Worm (Caenorhabditis elegans) whole organism, young adult: ENCODE data around the gene exc-5.

Experiments
- B0336.3 ChIP-seq: fragments of 200-800 bp; sonication (Bioruptor generic); IDR thresholded peaks from 2 replicates; pipeline ENCODE4 v1.3.6; 2022; ENCODE audit warnings: missing genetic modification characterization, missing compliant biosample characterization
- C06A6.2 ChIP-seq: fragments of 200-800 bp; sonication (Bioruptor generic); conservative IDR thresholded peaks from 2 replicates; pipeline ENCODE4 v1.3.6; 2022; ENCODE audit warnings: missing genetic modification characterization, missing compliant biosample characterization
- D2030.7 ChIP-seq: fragments of 200-800 bp; sonication (Bioruptor generic); IDR thresholded peaks from 2 replicates; pipeline ENCODE4 v1.3.6; 2022; ENCODE audit warnings: missing genetic modification reagents, missing genetic modification characterization, missing compliant biosample characterization
- F22D6.2 ChIP-seq: sonication (generic microtip); optimal IDR thresholded peaks from 2 replicates; lab custom pipeline; 2016; ENCODE audit warnings: mild to moderate bottlenecking, missing genetic modification characterization, missing compliant biosample characterization
- F33H1.4 ChIP-seq: fragments of 200-800 bp; sonication (Bioruptor generic); IDR thresholded peaks from 2 replicates; pipeline ENCODE4 v1.3.6; 2022; ENCODE audit warnings: missing genetic modification reagents, missing genetic modification characterization, missing compliant biosample characterization
- F37B4.10 ChIP-seq: fragments of 200-800 bp; sonication (Bioruptor generic); IDR thresholded peaks from 2 replicates; pipeline ENCODE4 v1.3.6; 2022; ENCODE audit warnings: missing genetic modification characterization, missing compliant biosample characterization
- F57C9.4 ChIP-seq: sonication (generic microtip); optimal IDR thresholded peaks from 2 replicates; lab custom pipeline; 2017; ENCODE audit warnings: mild to moderate bottlenecking, missing genetic modification characterization, missing compliant biosample characterization
- K12H6.12 ChIP-seq: fragments of 200-800 bp; sonication (Bioruptor generic); optimal IDR thresholded peaks from 2 replicates; lab custom pipeline; 2018; ENCODE audit warnings: mild to moderate bottlenecking, missing genetic modification characterization, missing compliant biosample characterization
- Y53F4B.3 ChIP-seq: fragments of 200-800 bp; sonication (Bioruptor generic); IDR thresholded peaks from 2 replicates; pipeline ENCODE4 v1.3.6; 2022; ENCODE audit warnings: missing genetic modification reagents, missing genetic modification characterization, missing compliant biosample characterization
- Y56A3A.18 ChIP-seq: fragments of 200-800 bp; sonication (Bioruptor generic); IDR thresholded peaks from 2 replicates; pipeline ENCODE4 v1.3.6; 2022; ENCODE audit warnings: missing genetic modification reagents, missing genetic modification characterization, missing compliant biosample characterization
- Y67H2A.10 ChIP-seq: fragments of 200-800 bp; sonication (Bioruptor generic); conservative IDR thresholded peaks from 2 replicates; pipeline ENCODE4 v1.3.6; 2022; ENCODE audit warnings: missing genetic modification reagents, missing genetic modification characterization, missing compliant biosample characterization
- ZK185.1 ChIP-seq: sonication (generic microtip); optimal IDR thresholded peaks from 2 replicates; lab custom pipeline; 2016; ENCODE audit warnings: mild to moderate bottlenecking, missing genetic modification characterization, missing compliant biosample characterization; ENCODE audit not compliant: poor library complexity, severe bottlenecking
- cebp-1 ChIP-seq, 2 experiments: fragments of 200-800 bp in 1 of 2; sonication (Bioruptor generic) in 1 of 2; sonication (generic microtip) in 1 of 2; IDR thresholded peaks in 1 of 2; optimal IDR thresholded peaks in 1 of 2; 2 replicates each; pipeline versions ENCODE4 v1.3.6 to Lab custom; 2017 to 2022; ENCODE audit warnings: missing compliant biosample characterization in 2 of 2, missing genetic modification characterization in 2 of 2, mild to moderate bottlenecking in 1 of 2, missing genetic modification reagents in 1 of 2, moderate library complexity in 1 of 2
- ceh-100 ChIP-seq: fragments of 200-800 bp; sonication (Bioruptor generic); IDR thresholded peaks from 2 replicates; pipeline ENCODE4 v1.3.6; 2022; ENCODE audit warnings: missing genetic modification reagents, missing genetic modification characterization, missing compliant biosample characterization
- dox-1 ChIP-seq: fragments of 200-800 bp; sonication (Bioruptor generic); IDR thresholded peaks from 2 replicates; pipeline ENCODE4 v1.3.6; 2022; ENCODE audit warnings: missing genetic modification reagents, missing genetic modification characterization, missing compliant biosample characterization
- efl-1 ChIP-seq: fragments of 150-350 bp; optimal IDR thresholded peaks from 2 replicates; lab custom pipeline; 2014; ENCODE audit warnings: missing biosample characterization, missing genetic modification reagents, missing genetic modification characterization
- him-1 ChIP-seq: sonication (generic microtip); optimal IDR thresholded peaks from 2 replicates; lab custom pipeline; 2016; ENCODE audit warnings: missing genotype, missing genetic modification reagents, missing genetic modification characterization, missing compliant biosample characterization
- hlh-12 ChIP-seq: sonication (generic microtip); optimal IDR thresholded peaks from 2 replicates; lab custom pipeline; 2016; ENCODE audit warnings: missing genetic modification characterization, missing compliant biosample characterization
- hmg-20 ChIP-seq: fragments of 200-800 bp; sonication (Bioruptor generic); IDR thresholded peaks from 2 replicates; pipeline ENCODE4 v1.3.6; 2022; ENCODE audit warnings: missing genetic modification reagents, missing genetic modification characterization, missing compliant biosample characterization
- hrde-1 ChIP-seq: sonication (generic microtip); optimal IDR thresholded peaks from 2 replicates; lab custom pipeline; 2016; ENCODE audit warnings: missing genetic modification characterization, mild to moderate bottlenecking, missing compliant biosample characterization, moderate library complexity, missing genotype, missing genetic modification reagents, borderline replicate concordance
- hsf-1 ChIP-seq: fragments of 200-800 bp; sonication (Bioruptor generic); IDR thresholded peaks from 2 replicates; pipeline ENCODE4 v1.3.6; 2022; ENCODE audit warnings: missing genetic modification reagents, missing genetic modification characterization, missing compliant biosample characterization
- let-607 ChIP-seq, 2 experiments: fragments of 200-800 bp in 1 of 2; sonication (Bioruptor generic) in 1 of 2; sonication (generic microtip) in 1 of 2; optimal IDR thresholded peaks; 2 replicates each; lab custom pipeline; 2016 to 2018; ENCODE audit warnings: mild to moderate bottlenecking in 2 of 2, missing compliant biosample characterization in 2 of 2, missing genetic modification characterization in 2 of 2, moderate library complexity in 2 of 2, missing genotype in 1 of 2
- lin-26 ChIP-seq: fragments of 200-800 bp; sonication (Bioruptor generic); IDR thresholded peaks from 2 replicates; pipeline ENCODE4 v1.3.6; 2022; ENCODE audit warnings: missing genetic modification reagents, missing genetic modification characterization, missing compliant biosample characterization
- lsl-1 ChIP-seq: fragments of 200-800 bp; sonication (Bioruptor generic); optimal IDR thresholded peaks from 2 replicates; lab custom pipeline; 2018; ENCODE audit warnings: mild to moderate bottlenecking, missing genetic modification characterization, moderate library complexity, missing compliant biosample characterization
- mcd-1 ChIP-seq: fragments of 200-800 bp; sonication (Bioruptor generic); IDR thresholded peaks from 2 replicates; pipeline ENCODE4 v1.3.6; 2022; ENCODE audit warnings: missing genetic modification reagents, missing genetic modification characterization, missing compliant biosample characterization
- mel-28 ChIP-seq: sonication (generic microtip); optimal IDR thresholded peaks from 2 replicates; lab custom pipeline; 2016; ENCODE audit warnings: borderline replicate concordance, mild to moderate bottlenecking, missing genetic modification characterization, missing compliant biosample characterization
- nhr-27 ChIP-seq: fragments of 200-800 bp; sonication (Bioruptor generic); optimal IDR thresholded peaks from 2 replicates; lab custom pipeline; 2018; ENCODE audit warnings: mild to moderate bottlenecking, missing genetic modification characterization, moderate library complexity, missing compliant biosample characterization
- nhr-80 ChIP-seq: sonication (generic microtip); optimal IDR thresholded peaks from 2 replicates; lab custom pipeline; 2016; ENCODE audit warnings: missing genetic modification characterization, missing compliant biosample characterization
- rec-8 ChIP-seq, 2 experiments: sonication (generic microtip); optimal IDR thresholded peaks; 2 replicates each; lab custom pipeline; 2016; ENCODE audit warnings: mild to moderate bottlenecking in 2 of 2, missing genetic modification characterization in 2 of 2, missing genetic modification reagents in 2 of 2, missing genotype in 2 of 2, missing biosample characterization in 1 of 2, missing compliant biosample characterization in 1 of 2, moderate library complexity in 1 of 2
- rpc-1 ChIP-seq, 2 experiments: fragments of 150-350 bp in 1 of 2; sonication (generic microtip) in 1 of 2; optimal IDR thresholded peaks; 2 replicates each; lab custom pipeline; 2014 to 2018; ENCODE audit warnings: missing biosample characterization in 1 of 2, missing genetic modification characterization in 1 of 2, missing genetic modification reagents in 1 of 2, missing genotype in 1 of 2
- snpc-1.1 ChIP-seq: sonication (generic microtip); optimal IDR thresholded peaks from 2 replicates; lab custom pipeline; 2017; ENCODE audit warnings: missing genetic modification characterization, mild to moderate bottlenecking, missing compliant biosample characterization, antibody characterized with exemption, moderate library complexity, missing genotype, missing genetic modification reagents; ENCODE audit not compliant: insufficient read depth
- somi-1 ChIP-seq: fragments of 200-800 bp; sonication (Bioruptor generic); optimal IDR thresholded peaks from 2 replicates; lab custom pipeline; 2018; ENCODE audit warnings: mild to moderate bottlenecking, missing genetic modification characterization, missing compliant biosample characterization
- sptf-2 ChIP-seq: fragments of 200-800 bp; sonication (Bioruptor generic); optimal IDR thresholded peaks from 2 replicates; lab custom pipeline; 2018; ENCODE audit warnings: mild to moderate bottlenecking, missing genetic modification characterization, missing compliant biosample characterization
- zfh-2 ChIP-seq: fragments of 200-800 bp; sonication (Bioruptor generic); conservative IDR thresholded peaks from 2 replicates; pipeline ENCODE4 v1.3.6; 2022; ENCODE audit warnings: missing genetic modification reagents, missing genetic modification characterization, missing compliant biosample characterization

The exc-5 gene

DNA sequence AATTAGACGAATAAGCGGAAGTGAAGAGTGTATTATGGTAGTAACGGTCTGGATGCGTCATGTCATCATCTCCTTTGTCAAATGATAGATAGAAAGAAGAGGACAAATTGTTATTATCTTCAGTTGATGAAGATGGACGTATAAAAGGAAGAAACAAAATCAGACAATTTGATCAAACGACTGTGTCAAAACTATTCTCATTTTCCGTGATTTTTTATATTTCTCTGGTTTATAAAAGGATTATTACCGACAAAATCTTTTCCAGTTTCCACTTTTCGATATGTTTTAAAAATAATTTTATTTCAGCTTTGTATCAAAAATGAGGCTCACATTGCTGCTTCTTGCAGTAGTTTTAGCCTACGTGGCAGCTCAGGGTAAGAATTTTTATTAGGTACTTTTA, 2.6 kb upstream of the exc-5 start, which contains the start of gene grsp-2:
Gene grsp-2 (plus strand): TSS at position 301 of the 400 bp plus-strand sequence.
- TF ChIP-seq rpc-1 (optimal IDR thresholded peaks at IDR 0.05; lab: Kevin White, UChicago) (no peak), rpc-1 (tag; optimal IDR thresholded peaks at IDR 0.05; lab: Kevin White, UChicago) (no peak), let-607 (tag; optimal IDR thresholded peaks at IDR 0.05; lab: Kevin White, UChicago) (no peak), D2030.7 (GFP tag; lab: Robert Waterston, UW) (no peak), dox-1 (GFP tag; lab: Robert Waterston, UW) (no peak), K12H6.12 (tag; lab: Kevin White, UChicago) (no peak), Y53F4B.3 (GFP tag; lab: Robert Waterston, UW) (no peak), F22D6.2 (tag; lab: Kevin White, UChicago) (no peak), efl-1 (GFP tag; lab: Kevin White, UChicago) (no peak), cebp-1 (GFP tag; IDR thresholded peaks at IDR 0.05; lab: Robert Waterston, UW) (no peak), cebp-1 (tag; optimal IDR thresholded peaks at IDR 0.05; lab: Kevin White, UChicago) (no peak), hrde-1 (no peak), somi-1 (no peak), lsl-1 (no peak), B0336.3 (GFP tag; lab: Robert Waterston, UW) (no peak)

DNA sequence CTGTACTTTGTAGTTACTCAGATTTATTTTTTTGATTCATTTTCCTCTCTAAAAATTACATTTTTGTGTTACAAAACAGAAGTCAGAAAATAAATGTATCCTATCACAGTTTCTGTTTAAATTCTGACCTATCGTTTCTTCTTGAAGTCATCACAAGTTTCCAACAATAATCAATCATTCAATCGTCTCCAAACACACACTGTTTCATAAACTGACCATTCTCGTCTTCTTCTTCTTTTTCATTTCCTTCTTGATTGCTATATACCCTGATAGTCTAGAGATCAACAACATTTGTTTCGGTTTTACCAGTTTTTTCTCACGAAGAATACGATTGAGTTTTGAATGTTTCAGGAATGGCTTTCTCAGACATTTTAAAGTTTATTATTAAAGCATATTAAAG, 1.7 kb upstream of the exc-5 start:
- TF ChIP-seq hlh-12 (tag; lab: Kevin White, UChicago) (no peak), Y53F4B.3 (GFP tag; lab: Robert Waterston, UW) (no peak), hsf-1 (GFP tag; lab: Robert Waterston, UW) (no peak), C06A6.2 (GFP tag; lab: Robert Waterston, UW) (no peak), F57C9.4 (no peak), snpc-1.1 (no peak), mcd-1 (GFP tag; lab: Robert Waterston, UW) (no peak), nhr-27 (tag; lab: Kevin White, UChicago) (no peak), hmg-20 (no peak), Y67H2A.10 (GFP tag; lab: Robert Waterston, UW) (no peak), Y56A3A.18 (GFP tag; lab: Robert Waterston, UW) (no peak), F37B4.10 (GFP tag; lab: Robert Waterston, UW) (no peak)

DNA sequence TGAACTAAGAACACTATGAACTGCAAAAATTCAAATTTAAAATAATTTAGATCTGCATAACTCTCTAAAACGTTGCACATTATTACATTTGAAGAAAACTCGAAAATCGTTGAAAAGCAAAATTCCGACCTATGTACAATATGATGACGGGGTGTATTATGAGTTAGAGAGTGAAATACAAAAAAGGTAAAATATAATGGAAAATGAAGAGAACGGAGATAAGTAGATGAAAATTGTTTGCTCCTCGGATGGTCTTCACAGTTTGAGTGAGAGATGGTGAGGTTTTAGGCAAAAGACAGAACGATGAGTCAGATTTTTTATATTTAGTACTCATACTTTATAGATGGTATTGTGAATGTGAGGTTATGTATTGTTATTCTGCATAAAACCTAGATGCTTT, 6.1 kb downstream of the exc-5 start:
- TF ChIP-seq nhr-80 (tag; lab: Kevin White, UChicago) (peak; percentile 35), him-1 (tag; lab: Kevin White, UChicago) (no peak)

DNA sequence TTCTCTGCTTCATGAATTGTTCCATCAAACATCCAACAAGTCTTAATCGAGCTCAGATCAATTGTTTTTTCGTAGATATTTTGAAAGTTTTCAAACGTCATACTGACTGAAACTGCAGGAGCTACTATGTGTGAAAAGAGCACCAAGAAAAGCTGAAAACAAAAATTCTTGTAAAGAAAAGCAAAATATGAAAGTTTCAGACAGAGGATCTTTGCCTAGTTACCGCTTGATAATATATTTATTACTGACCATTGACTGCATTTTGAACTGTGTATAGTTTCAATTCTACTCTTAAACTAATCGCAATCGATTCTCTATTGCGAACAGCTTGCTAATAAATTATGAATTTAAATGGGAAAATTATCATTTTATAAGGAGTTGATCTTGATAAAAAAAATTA, 15.2 kb downstream of the exc-5 start, which contains the start of gene clec-182:
Gene clec-182 (minus strand): TSS at position 101 of the 400 bp plus-strand sequence.
- TF ChIP-seq rec-8 (tag; optimal IDR thresholded peaks at IDR 0.05; lab: Kevin White, UChicago) (no peak), zfh-2 (GFP tag; lab: Robert Waterston, UW) (no peak), F33H1.4 (no peak), hmg-20 (no peak), ZK185.1 (tag; lab: Kevin White, UChicago) (no peak), Y53F4B.3 (GFP tag; lab: Robert Waterston, UW) (no peak), mel-28 (no peak), lin-26 (GFP tag; lab: Robert Waterston, UW) (no peak), ceh-100 (GFP tag; lab: Robert Waterston, UW) (no peak), B0336.3 (GFP tag; lab: Robert Waterston, UW) (no peak), sptf-2 (no peak)
